Worm (Caenorhabditis elegans) whole organism, L3 larva: Measurements from ENCODE around the gene F38A6.4.

Experiments used
- R02D3.7 ChIP-seq: fragments of 150-350 bp; optimal IDR thresholded peaks from 2 replicates; lab custom pipeline; 2014; ENCODE audit warnings: missing biosample characterization, missing genetic modification characterization
- ZK546.5 ChIP-seq: sonication (generic microtip); optimal IDR thresholded peaks from 2 replicates; lab custom pipeline; 2017; ENCODE audit warnings: missing biosample characterization, missing genetic modification characterization
- aly-2 ChIP-seq: fragments of 150-350 bp; optimal IDR thresholded peaks from 2 replicates; lab custom pipeline; 2014; ENCODE audit warnings: missing biosample characterization, missing genetic modification characterization
- ama-1 ChIP-seq: fragments of 150-350 bp; optimal IDR thresholded peaks from 2 replicates; lab custom pipeline; 2018
- ceh-28 ChIP-seq: fragments of 150-350 bp; optimal IDR thresholded peaks from 2 replicates; lab custom pipeline; 2014; ENCODE audit warnings: missing biosample characterization, missing genetic modification reagents, missing genetic modification characterization
- ceh-82 ChIP-seq: fragments of 150-350 bp; optimal IDR thresholded peaks from 2 replicates; lab custom pipeline; 2014; ENCODE audit warnings: missing biosample characterization, missing genetic modification characterization
- ceh-9 ChIP-seq: sonication (generic microtip); optimal IDR thresholded peaks from 2 replicates; lab custom pipeline; 2018; ENCODE audit warnings: missing biosample characterization, missing genetic modification characterization
- daf-12 ChIP-seq: fragments of 150-350 bp; optimal IDR thresholded peaks from 2 replicates; lab custom pipeline; 2014; ENCODE audit warnings: missing biosample characterization, missing genetic modification reagents, missing genetic modification characterization
- egl-27 ChIP-seq: sonication (generic microtip); optimal IDR thresholded peaks from 4 replicates; lab custom pipeline; 2017; ENCODE audit warnings: missing biosample characterization, missing genetic modification reagents, missing genetic modification characterization
- elt-1 ChIP-seq: fragments of 150-350 bp; optimal IDR thresholded peaks from 2 replicates; lab custom pipeline; 2014; ENCODE audit warnings: missing biosample characterization, missing genetic modification characterization
- elt-3 ChIP-seq, 3 experiments: fragments of 150-350 bp in 1 of 3; sonication (generic microtip) in 2 of 3; optimal IDR thresholded peaks; 2 replicates in 2 of 3; 4 replicates in 1 of 3; lab custom pipeline; 2014 to 2017; ENCODE audit warnings: missing biosample characterization in 3 of 3, missing genetic modification characterization in 3 of 3
- eor-1 ChIP-seq, 2 experiments: fragments of 150-350 bp; optimal IDR thresholded peaks; 2 replicates each; lab custom pipeline; 2014 to 2018; ENCODE audit warnings: missing biosample characterization in 2 of 2, missing genetic modification characterization in 2 of 2
- fkh-2 ChIP-seq: fragments of 150-350 bp; optimal IDR thresholded peaks from 2 replicates; lab custom pipeline; 2014; ENCODE audit warnings: missing biosample characterization, missing genetic modification reagents, missing genetic modification characterization
- fos-1 ChIP-seq: fragments of 150-350 bp; optimal IDR thresholded peaks from 2 replicates; lab custom pipeline; 2014; ENCODE audit warnings: missing biosample characterization, missing genetic modification characterization
- hmg-11 ChIP-seq: sonication (generic microtip); optimal IDR thresholded peaks from 2 replicates; lab custom pipeline; 2016; ENCODE audit warnings: missing genetic modification characterization, missing compliant biosample characterization
- jun-1 ChIP-seq: fragments of 150-350 bp; optimal IDR thresholded peaks from 2 replicates; lab custom pipeline; 2014; ENCODE audit warnings: missing biosample characterization, missing genetic modification reagents, missing genetic modification characterization
- lin-15B ChIP-seq: fragments of 150-350 bp; optimal IDR thresholded peaks from 2 replicates; lab custom pipeline; 2014; ENCODE audit warnings: missing biosample characterization, missing genetic modification characterization
- lsy-12 ChIP-seq: sonication (generic microtip); optimal IDR thresholded peaks from 2 replicates; lab custom pipeline; 2016; ENCODE audit warnings: mild to moderate bottlenecking, missing genetic modification characterization, missing compliant biosample characterization
- mml-1 ChIP-seq: fragments of 150-350 bp; sonication (generic microtip); optimal IDR thresholded peaks from 3 replicates; lab custom pipeline; 2014; ENCODE audit warnings: missing biosample characterization, missing genetic modification characterization
- nfya-1 ChIP-seq: sonication (generic microtip); optimal IDR thresholded peaks from 2 replicates; lab custom pipeline; 2017; ENCODE audit warnings: missing genetic modification characterization, mild to moderate bottlenecking, missing compliant biosample characterization, antibody characterized with exemption, moderate library complexity; ENCODE audit not compliant: insufficient read depth
- nhr-11 ChIP-seq: fragments of 150-350 bp; optimal IDR thresholded peaks from 2 replicates; lab custom pipeline; 2014; ENCODE audit warnings: missing biosample characterization, missing genetic modification characterization
- nhr-12 ChIP-seq: fragments of 150-350 bp; optimal IDR thresholded peaks from 2 replicates; lab custom pipeline; 2014; ENCODE audit warnings: missing biosample characterization, missing genetic modification characterization
- nhr-23 ChIP-seq: fragments of 150-350 bp; optimal IDR thresholded peaks from 2 replicates; lab custom pipeline; 2014; ENCODE audit warnings: missing biosample characterization, missing genetic modification reagents, missing genetic modification characterization
- nhr-237 ChIP-seq: fragments of 150-350 bp; optimal IDR thresholded peaks from 2 replicates; lab custom pipeline; 2014; ENCODE audit warnings: missing biosample characterization, missing genetic modification characterization
- nhr-25 ChIP-seq: sonication (generic microtip); optimal IDR thresholded peaks from 2 replicates; lab custom pipeline; 2017; ENCODE audit warnings: missing biosample characterization, missing genetic modification characterization
- nhr-28 ChIP-seq: fragments of 150-350 bp; optimal IDR thresholded peaks from 2 replicates; lab custom pipeline; 2014; ENCODE audit warnings: missing biosample characterization, missing genetic modification characterization
- nhr-43 ChIP-seq: sonication (generic microtip); optimal IDR thresholded peaks from 2 replicates; lab custom pipeline; 2016; ENCODE audit warnings: mild to moderate bottlenecking, missing genetic modification characterization, missing compliant biosample characterization; ENCODE audit not compliant: poor library complexity, severe bottlenecking
- nhr-76 ChIP-seq: fragments of 150-350 bp; sonication (generic microtip); optimal IDR thresholded peaks from 5 replicates; lab custom pipeline; 2014; ENCODE audit warnings: missing biosample characterization, missing genetic modification characterization
- pqm-1 ChIP-seq: fragments of 150-350 bp; optimal IDR thresholded peaks from 2 replicates; lab custom pipeline; 2017; ENCODE audit warnings: missing biosample characterization, missing genetic modification characterization, inconsistent platforms
- sea-2 ChIP-seq: fragments of 150-350 bp; sonication (generic microtip); optimal IDR thresholded peaks from 4 replicates; lab custom pipeline; 2014; ENCODE audit warnings: missing biosample characterization, missing genetic modification reagents, missing genetic modification characterization
- unc-62 ChIP-seq: fragments of 150-350 bp; sonication (generic microtip); optimal IDR thresholded peaks from 4 replicates; lab custom pipeline; 2014; ENCODE audit warnings: missing biosample characterization, missing genetic modification reagents, missing genetic modification characterization
- zag-1 ChIP-seq: fragments of 150-350 bp; optimal IDR thresholded peaks from 2 replicates; lab custom pipeline; 2014; ENCODE audit warnings: missing biosample characterization, missing genetic modification characterization
- ztf-4 ChIP-seq: fragments of 150-350 bp; optimal IDR thresholded peaks from 2 replicates; lab custom pipeline; 2014; ENCODE audit warnings: missing biosample characterization, missing genetic modification characterization

F38A6.4 gene

ce11 chrV:20775269-20775668, at the start of gene F38A6.4:
Gene F38A6.4 (minus strand): TSS chrV:20775369.
- TF ChIP-seq eor-1 (tag; optimal IDR thresholded peaks at IDR 0.05; lab: Kevin White, UChicago), result no peak
- peak; percentile 14 for TF ChIP-seq nhr-25 (tag; lab: Kevin White, UChicago)

ce11 chrV:20820033-20820432, 44.9 kb upstream of the F38A6.4 start, which contains the start of gene T03D8.6:
Gene T03D8.6 (minus strand): TSS chrV:20820330.
- TF ChIP-seq fkh-2 (tag; lab: Kevin White, UChicago), result no peak
- no peak for TF ChIP-seq R02D3.7 (tag; lab: Kevin White, UChicago)
- TF ChIP-seq elt-3 (tag; optimal IDR thresholded peaks at IDR 0.05; lab: Kevin White, UChicago), result no peak
- no peak for TF ChIP-seq nhr-237 (tag; lab: Kevin White, UChicago)
- no peak for TF ChIP-seq daf-12
- no peak for TF ChIP-seq nhr-11 (tag; lab: Kevin White, UChicago)
- no peak for TF ChIP-seq lsy-12 (tag; lab: Kevin White, UChicago)
- no peak for TF ChIP-seq nhr-12 (tag; lab: Kevin White, UChicago)
- no peak for TF ChIP-seq lin-15B (tag; lab: Kevin White, UChicago)
- no peak for TF ChIP-seq elt-1 (tag; lab: Kevin White, UChicago)
- no peak for TF ChIP-seq fos-1 (tag; lab: Kevin White, UChicago)
- TF ChIP-seq nhr-28 (tag; lab: Kevin White, UChicago), result no peak
- no peak for TF ChIP-seq ceh-82
- TF ChIP-seq nfya-1 (tag; lab: Kevin White, UChicago), result no peak
- TF ChIP-seq nhr-76, result no peak

- TF ChIP-seq R02D3.7 (tag; lab: Kevin White, UChicago) (no peak), ceh-28 (tag; lab: Kevin White, UChicago) (no peak)
Observed at ce11 chrV:20815842-20816241, 40.7 kb upstream of the F38A6.4 start, which contains the start of gene sshk-1. Gene sshk-1 (plus strand): TSS chrV:20816142.

- TF ChIP-seq ama-1 (lab: Kevin White, UChicago), result no peak
- TF ChIP-seq nhr-76, result no peak
- no peak for TF ChIP-seq nhr-12 (tag; lab: Kevin White, UChicago)
- TF ChIP-seq egl-27 (tag; lab: Kevin White, UChicago), result no peak
- TF ChIP-seq daf-12, result no peak
- no peak for TF ChIP-seq pqm-1 (tag; lab: Kevin White, UChicago)
- TF ChIP-seq mml-1 (tag; lab: Kevin White, UChicago), result no peak
- no peak for TF ChIP-seq nhr-43
- no peak for TF ChIP-seq ztf-4
Observed at ce11 chrV:20814424-20814823, 39.3 kb upstream of the F38A6.4 start, which contains the start of gene Y44A6D.7. Gene Y44A6D.7 (plus strand): TSS chrV:20814724.

- no peak for TF ChIP-seq nhr-11 (tag; lab: Kevin White, UChicago)
- TF ChIP-seq hmg-11 (tag; lab: Kevin White, UChicago), result no peak
- TF ChIP-seq pqm-1 (tag; lab: Kevin White, UChicago), result no peak
- TF ChIP-seq zag-1 (tag; lab: Kevin White, UChicago), result no peak
- no peak for TF ChIP-seq nhr-23 (tag; lab: Kevin White, UChicago)
- TF ChIP-seq fkh-2 (tag; lab: Kevin White, UChicago), result no peak
- TF ChIP-seq lsy-12 (tag; lab: Kevin White, UChicago), result no peak
- TF ChIP-seq fos-1 (tag; lab: Kevin White, UChicago), result no peak
- TF ChIP-seq nhr-76, result no peak
- no peak for TF ChIP-seq ceh-9 (tag; lab: Kevin White, UChicago)
- TF ChIP-seq nhr-237 (tag; lab: Kevin White, UChicago), result no peak
- TF ChIP-seq ZK546.5 (tag; lab: Kevin White, UChicago), result no peak
- TF ChIP-seq jun-1, result no peak
- no peak for TF ChIP-seq eor-1 (tag; optimal IDR thresholded peaks at IDR 0.05; lab: Kevin White, UChicago)
Observed at ce11 chrV:20813646-20814045, 38.5 kb upstream of the F38A6.4 start.

ce11 chrV:20807038-20807437, 31.9 kb upstream of the F38A6.4 start, which contains the start of gene Y44A6D.6:
Gene Y44A6D.6 (plus strand): TSS chrV:20807338.
- TF ChIP-seq aly-2, result no peak
- no peak for TF ChIP-seq sea-2
- no peak for TF ChIP-seq ama-1 (lab: Kevin White, UChicago)
- no peak for TF ChIP-seq nfya-1 (tag; lab: Kevin White, UChicago)
- no peak for TF ChIP-seq unc-62 (GFP tag; lab: Kevin White, UChicago)
- TF ChIP-seq nhr-237 (tag; lab: Kevin White, UChicago), result no peak
- TF ChIP-seq nhr-25 (tag; lab: Kevin White, UChicago), result no peak
